Worm (Caenorhabditis elegans) whole organism, mixed stage, embryonic: ENCODE data around the gene chat-1.

Experiments
- M03D4.4 ChIP-seq: sonication (generic microtip); optimal IDR thresholded peaks from 2 replicates; lab custom pipeline; 2017; ENCODE audit warnings: mild to moderate bottlenecking, missing genetic modification characterization, missing compliant biosample characterization
- bed-3 ChIP-seq: fragments of 200-800 bp; sonication (Bioruptor generic); optimal IDR thresholded peaks from 3 replicates; lab custom pipeline; 2018; ENCODE audit warnings: mild to moderate bottlenecking, missing genetic modification characterization, moderate library complexity, missing compliant biosample characterization
- blmp-1 ChIP-seq: fragments of 150-350 bp; optimal IDR thresholded peaks from 2 replicates; lab custom pipeline; 2014; ENCODE audit warnings: missing biosample characterization, missing genetic modification characterization
- ceh-39 ChIP-seq: fragments of 150-350 bp; optimal IDR thresholded peaks from 2 replicates; lab custom pipeline; 2014; ENCODE audit warnings: missing biosample characterization, missing genetic modification characterization
- ceh-43 ChIP-seq: fragments of 200-800 bp; sonication (Bioruptor generic); optimal IDR thresholded peaks from 2 replicates; lab custom pipeline; 2018; ENCODE audit warnings: mild to moderate bottlenecking, missing genetic modification characterization, moderate library complexity, missing compliant biosample characterization
- ceh-83 ChIP-seq: fragments of 200-800 bp; sonication (Bioruptor generic); optimal IDR thresholded peaks from 2 replicates; lab custom pipeline; 2018; ENCODE audit warnings: mild to moderate bottlenecking, missing genetic modification characterization, missing compliant biosample characterization
- ces-1 ChIP-seq: fragments of 150-350 bp; optimal IDR thresholded peaks from 2 replicates; lab custom pipeline; 2014; ENCODE audit warnings: missing biosample characterization, missing genetic modification reagents, missing genetic modification characterization
- cnd-1 ChIP-seq: fragments of 200-800 bp; sonication (Bioruptor generic); optimal IDR thresholded peaks from 2 replicates; lab custom pipeline; 2018; ENCODE audit warnings: mild to moderate bottlenecking, missing genetic modification characterization, missing compliant biosample characterization
- elt-1 ChIP-seq: sonication (generic microtip); optimal IDR thresholded peaks from 2 replicates; lab custom pipeline; 2017; ENCODE audit warnings: missing genetic modification characterization, mild to moderate bottlenecking, missing compliant biosample characterization, antibody characterized with exemption, moderate library complexity, borderline replicate concordance; ENCODE audit not compliant: insufficient read depth
- elt-3 ChIP-seq: fragments of 150-350 bp; optimal IDR thresholded peaks from 2 replicates; lab custom pipeline; 2014; ENCODE audit warnings: missing biosample characterization, missing genetic modification characterization
- ham-2 ChIP-seq: fragments of 200-800 bp; sonication (Bioruptor generic); optimal IDR thresholded peaks from 2 replicates; lab custom pipeline; 2018; ENCODE audit warnings: mild to moderate bottlenecking, missing genetic modification characterization, missing compliant biosample characterization
- hlh-1 ChIP-seq: fragments of 150-350 bp; optimal IDR thresholded peaks from 2 replicates; lab custom pipeline; 2014; ENCODE audit warnings: missing biosample characterization, missing genetic modification reagents, missing genetic modification characterization
- lin-13 ChIP-seq: fragments of 150-350 bp; optimal IDR thresholded peaks from 2 replicates; lab custom pipeline; 2014; ENCODE audit warnings: missing biosample characterization, missing genetic modification characterization
- lin-32 ChIP-seq: fragments of 200-800 bp; sonication (Bioruptor generic); optimal IDR thresholded peaks from 2 replicates; lab custom pipeline; 2018; ENCODE audit warnings: mild to moderate bottlenecking, missing genetic modification characterization, missing compliant biosample characterization
- lsy-2 ChIP-seq: fragments of 150-350 bp; optimal IDR thresholded peaks from 2 replicates; lab custom pipeline; 2014; ENCODE audit warnings: missing biosample characterization, missing genetic modification characterization
- mab-5 ChIP-seq: fragments of 150-350 bp; optimal IDR thresholded peaks from 2 replicates; lab custom pipeline; 2014; ENCODE audit warnings: missing biosample characterization, missing genetic modification characterization
- mep-1 ChIP-seq: fragments of 150-350 bp; optimal IDR thresholded peaks from 2 replicates; lab custom pipeline; 2017; ENCODE audit warnings: missing biosample characterization, missing genetic modification reagents, missing genetic modification characterization, inconsistent platforms
- mls-2 ChIP-seq: sonication (generic microtip); optimal IDR thresholded peaks from 2 replicates; lab custom pipeline; 2016; ENCODE audit warnings: mild to moderate bottlenecking, missing genetic modification characterization, moderate library complexity, missing compliant biosample characterization
- nhr-2 ChIP-seq: fragments of 150-350 bp; optimal IDR thresholded peaks from 2 replicates; lab custom pipeline; 2014; ENCODE audit warnings: missing biosample characterization, missing genetic modification characterization
- nhr-237 ChIP-seq: fragments of 150-350 bp; optimal IDR thresholded peaks from 2 replicates; lab custom pipeline; 2014; ENCODE audit warnings: missing biosample characterization, missing genetic modification characterization
- nhr-28 ChIP-seq: fragments of 150-350 bp; optimal IDR thresholded peaks from 2 replicates; lab custom pipeline; 2014; ENCODE audit warnings: missing biosample characterization, missing genetic modification characterization
- pha-4 ChIP-seq: fragments of 150-350 bp; optimal IDR thresholded peaks from 2 replicates; lab custom pipeline; 2018; ENCODE audit warnings: missing biosample characterization, missing genetic modification reagents, missing genetic modification characterization
- sem-2 ChIP-seq: fragments of 200-800 bp; sonication (Bioruptor generic); optimal IDR thresholded peaks from 2 replicates; lab custom pipeline; 2018; ENCODE audit warnings: mild to moderate bottlenecking, missing genetic modification characterization, missing compliant biosample characterization
- sptf-1 ChIP-seq: sonication (generic microtip); optimal IDR thresholded peaks from 2 replicates; lab custom pipeline; 2017; ENCODE audit warnings: mild to moderate bottlenecking, missing genetic modification characterization, moderate library complexity, missing compliant biosample characterization
- tbx-8 ChIP-seq: fragments of 200-800 bp; sonication (Bioruptor generic); optimal IDR thresholded peaks from 2 replicates; lab custom pipeline; 2018; ENCODE audit warnings: mild to moderate bottlenecking, missing genetic modification characterization, moderate library complexity, missing compliant biosample characterization
- unc-120 ChIP-seq: sonication (generic microtip); optimal IDR thresholded peaks from 2 replicates; lab custom pipeline; 2017; ENCODE audit warnings: missing genetic modification characterization, missing compliant biosample characterization; ENCODE audit not compliant: poor library complexity, severe bottlenecking
- unc-62 ChIP-seq: fragments of 150-350 bp; optimal IDR thresholded peaks from 2 replicates; lab custom pipeline; 2014; ENCODE audit warnings: missing biosample characterization, missing genetic modification reagents, missing genetic modification characterization
- zip-8 ChIP-seq: fragments of 150-350 bp; optimal IDR thresholded peaks from 2 replicates; lab custom pipeline; 2014; ENCODE audit warnings: missing biosample characterization, missing genetic modification characterization
- ztf-11 ChIP-seq: fragments of 150-350 bp; optimal IDR thresholded peaks from 2 replicates; lab custom pipeline; 2014; ENCODE audit warnings: missing biosample characterization, missing genetic modification characterization

Gene chat-1

DNA sequence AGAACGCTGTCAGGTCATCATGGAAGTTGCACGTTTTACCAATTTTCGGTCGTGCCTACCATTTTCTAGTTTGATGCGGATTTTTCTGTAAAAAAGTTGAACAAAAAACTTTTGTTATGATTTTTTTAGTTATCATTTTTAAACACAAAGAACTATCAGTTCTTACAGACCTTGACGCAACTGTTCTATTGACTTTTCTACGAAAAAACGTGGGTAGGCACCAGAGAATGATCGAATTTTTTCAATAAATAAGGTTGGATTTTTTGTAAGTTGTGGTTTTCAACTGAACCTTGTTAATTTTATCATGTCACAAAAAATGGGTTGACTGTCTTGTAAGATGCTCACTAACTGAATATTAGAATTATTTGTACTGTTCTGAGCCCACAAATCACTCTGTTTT lies 31.5 kb downstream of the chat-1 start:
- no peak for TF ChIP-seq ztf-11
- no peak for TF ChIP-seq nhr-237 (tag; lab: Kevin White, UChicago)
- TF ChIP-seq mab-5 (tag; lab: Kevin White, UChicago), result no peak
- TF ChIP-seq ces-1, result no peak
- no peak for TF ChIP-seq nhr-28 (tag; lab: Kevin White, UChicago)
- no peak for TF ChIP-seq blmp-1 (tag; lab: Kevin White, UChicago)
- no peak for TF ChIP-seq ham-2 (GFP tag; lab: Kevin White, UChicago)
- TF ChIP-seq lin-32, result no peak
- no peak for TF ChIP-seq M03D4.4
- TF ChIP-seq cnd-1 (tag; lab: Kevin White, UChicago), result no peak
- TF ChIP-seq sem-2 (GFP tag; lab: Kevin White, UChicago), result no peak
- TF ChIP-seq nhr-2, result no peak
- no peak for TF ChIP-seq mep-1 (tag; lab: Kevin White, UChicago)

DNA sequence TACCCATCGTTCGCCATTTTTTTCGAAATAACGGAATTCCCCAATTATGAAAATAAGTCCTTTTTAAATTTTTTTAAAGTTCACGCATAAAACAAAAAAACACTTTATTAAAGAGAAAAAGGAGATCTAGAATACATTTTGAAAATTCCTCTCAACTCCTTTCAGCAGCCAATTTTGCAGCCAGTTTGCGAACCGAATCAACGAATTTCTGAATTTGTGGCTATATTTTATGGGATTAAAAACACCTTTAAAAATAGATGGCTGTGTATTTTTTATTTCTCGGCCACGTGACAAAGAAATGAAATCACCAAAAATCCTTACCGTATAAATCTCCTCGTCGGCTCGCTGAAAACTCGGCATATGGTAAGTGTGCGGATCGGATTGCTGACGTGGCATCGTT lies 32.9 kb downstream of the chat-1 start, which contains the start of gene M01H9.10:
M01H9.10 (minus strand) TSS at position 101 of the 400 bp plus-strand sequence.
- no peak for TF ChIP-seq lin-32
- TF ChIP-seq ceh-43, result no peak
- TF ChIP-seq nhr-2, result no peak
- no peak for TF ChIP-seq sptf-1
- TF ChIP-seq sem-2 (GFP tag; lab: Kevin White, UChicago), result no peak
- no peak for TF ChIP-seq M03D4.4
- no peak for TF ChIP-seq nhr-28 (tag; lab: Kevin White, UChicago)
- no peak for TF ChIP-seq unc-62 (GFP tag; lab: Kevin White, UChicago)

DNA sequence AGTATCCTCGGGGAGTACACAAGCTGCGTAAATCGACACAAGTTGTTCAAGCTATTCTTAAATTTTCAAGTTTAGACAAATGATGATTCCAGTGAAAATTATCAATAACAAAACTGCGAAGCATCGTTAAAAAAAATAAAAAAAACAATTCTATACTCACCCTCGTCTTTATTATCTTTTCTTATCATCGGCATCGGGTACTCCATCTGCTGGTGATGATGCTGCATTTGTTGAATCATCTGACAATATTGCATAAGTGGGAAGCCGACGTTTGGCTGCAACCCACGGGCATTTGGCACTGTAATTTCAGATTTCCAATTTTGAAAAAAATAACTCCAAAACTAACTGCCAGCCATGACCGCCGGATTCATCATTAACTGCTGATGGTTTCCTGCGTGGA lies 34.2 kb downstream of the chat-1 start:
- no peak for TF ChIP-seq hlh-1 (tag; lab: Kevin White, UChicago)
- TF ChIP-seq nhr-237 (tag; lab: Kevin White, UChicago), result no peak
- TF ChIP-seq zip-8, result no peak
- TF ChIP-seq elt-1 (tag; lab: Kevin White, UChicago), result no peak
- no peak for TF ChIP-seq ceh-39 (tag; lab: Kevin White, UChicago)
- TF ChIP-seq sptf-1, result no peak
- no peak for TF ChIP-seq nhr-2
- no peak for TF ChIP-seq unc-120 (tag; lab: Kevin White, UChicago)
- no peak for TF ChIP-seq M03D4.4

ce11 chrIV:4482531-4482930 lies 35.4 kb downstream of the chat-1 start, which contains the start of gene M01H9.4:
Gene M01H9.4 (minus strand): TSS chrIV:4482909.
- TF ChIP-seq mls-2 (tag; lab: Kevin White, UChicago), result no peak
- no peak for TF ChIP-seq M03D4.4
- no peak for TF ChIP-seq nhr-28 (tag; lab: Kevin White, UChicago)
- no peak for TF ChIP-seq sptf-1
- TF ChIP-seq unc-120 (tag; lab: Kevin White, UChicago), result no peak
- no peak for TF ChIP-seq nhr-237 (tag; lab: Kevin White, UChicago)
- TF ChIP-seq lin-13 (tag; lab: Kevin White, UChicago), result no peak
- no peak for TF ChIP-seq ham-2 (GFP tag; lab: Kevin White, UChicago)
- TF ChIP-seq unc-62 (GFP tag; lab: Kevin White, UChicago), result no peak
- no peak for TF ChIP-seq bed-3 (GFP tag; lab: Kevin White, UChicago)
- no peak for TF ChIP-seq lin-32
- no peak for TF ChIP-seq ceh-83 (GFP tag; lab: Kevin White, UChicago)
- no peak for TF ChIP-seq sem-2 (GFP tag; lab: Kevin White, UChicago)
- no peak for TF ChIP-seq lsy-2
- no peak for TF ChIP-seq mab-5 (tag; lab: Kevin White, UChicago)
- TF ChIP-seq blmp-1 (tag; lab: Kevin White, UChicago), result no peak
- no peak for TF ChIP-seq mep-1 (tag; lab: Kevin White, UChicago)
- no peak for TF ChIP-seq elt-3
- TF ChIP-seq ceh-39 (tag; lab: Kevin White, UChicago), result no peak

ce11 chrIV:4484555-4484954 lies 37.4 kb downstream of the chat-1 start:
- TF ChIP-seq ceh-39 (tag; lab: Kevin White, UChicago) (no peak), mab-5 (tag; lab: Kevin White, UChicago) (no peak), M03D4.4 (no peak), sptf-1 (no peak), pha-4 (tag; lab: Kevin White, UChicago) (no peak), tbx-8 (GFP tag; lab: Kevin White, UChicago) (no peak), sem-2 (GFP tag; lab: Kevin White, UChicago) (no peak), hlh-1 (tag; lab: Kevin White, UChicago) (no peak), lsy-2 (no peak), unc-120 (tag; lab: Kevin White, UChicago) (no peak), zip-8 (no peak)
